Fruit fly (Drosophila melanogaster) whole organism, embryonic: ENCODE results near the gene CG15472.

Source experiments
- Atf6 ChIP-seq: fragments of 200-800 bp; sonication (Bioruptor generic); IDR thresholded peaks from 2 replicates; pipeline ENCODE4 v1.3.6; 2022; ENCODE audit warnings: missing biosample characterization, missing genetic modification characterization
- CG10462 ChIP-seq: fragments of 200-800 bp; sonication (Bioruptor generic); optimal IDR thresholded peaks from 2 replicates; lab custom pipeline; 2016; ENCODE audit warnings: missing biosample characterization, missing genetic modification characterization
- CG12391 ChIP-seq: fragments of 200-800 bp; sonication (Bioruptor generic); optimal IDR thresholded peaks from 3 replicates; lab custom pipeline; 2018; ENCODE audit warnings: missing biosample characterization, mild to moderate bottlenecking, missing genetic modification characterization, moderate library complexity
- CG14441 ChIP-seq: fragments of 200-800 bp; sonication (Bioruptor generic); IDR thresholded peaks from 2 replicates; pipeline ENCODE4 v1.3.6; 2022; ENCODE audit warnings: missing biosample characterization, missing genetic modification characterization
- CG15269 ChIP-seq: fragments of 200-800 bp; sonication (Bioruptor generic); optimal IDR thresholded peaks from 2 replicates; lab custom pipeline; 2018; ENCODE audit warnings: missing biosample characterization, mild to moderate bottlenecking, missing genetic modification characterization, moderate library complexity
- CG15479 ChIP-seq: fragments of 200-800 bp; sonication (Bioruptor generic); optimal IDR thresholded peaks from 3 replicates; lab custom pipeline; 2019; ENCODE audit warnings: missing biosample characterization, mild to moderate bottlenecking, missing genetic modification characterization, moderate library complexity
- CG17359 ChIP-seq: fragments of 200-800 bp; sonication (Bioruptor generic); optimal IDR thresholded peaks from 3 replicates; lab custom pipeline; 2018; ENCODE audit warnings: missing biosample characterization, mild to moderate bottlenecking, missing genetic modification characterization, moderate library complexity
- CG2120 ChIP-seq: fragments of 200-800 bp; sonication (Bioruptor generic); optimal IDR thresholded peaks from 3 replicates; lab custom pipeline; 2016; ENCODE audit warnings: missing biosample characterization, missing genetic modification characterization
- CG2889 ChIP-seq: fragments of 200-800 bp; sonication (Bioruptor generic); IDR thresholded peaks from 3 replicates; pipeline ENCODE4 v1.3.6; 2022; ENCODE audit warnings: missing biosample characterization, missing genetic modification characterization
- CG30403 ChIP-seq: fragments of 200-800 bp; sonication (Bioruptor generic); optimal IDR thresholded peaks from 3 replicates; lab custom pipeline; 2016; ENCODE audit warnings: missing biosample characterization, missing genetic modification characterization
- CG31224 ChIP-seq: fragments of 200-800 bp; sonication (Bioruptor generic); IDR thresholded peaks from 2 replicates; pipeline ENCODE4 v1.3.6; 2022; ENCODE audit warnings: missing biosample characterization, missing genetic modification characterization
- CG4730 ChIP-seq: fragments of 200-800 bp; sonication (Bioruptor generic); IDR thresholded peaks from 2 replicates; pipeline ENCODE4 v1.3.6; 2022; ENCODE audit warnings: missing biosample characterization, missing genetic modification characterization
- CG7372 ChIP-seq: fragments of 200-800 bp; sonication (Bioruptor generic); IDR thresholded peaks from 2 replicates; pipeline ENCODE4 v1.3.6; 2022; ENCODE audit warnings: missing biosample characterization, missing genetic modification characterization
- CG7839 ChIP-seq: fragments of 200-800 bp; sonication (Bioruptor generic); optimal IDR thresholded peaks from 3 replicates; lab custom pipeline; 2018; ENCODE audit warnings: missing biosample characterization, mild to moderate bottlenecking, missing genetic modification characterization, moderate library complexity
- CG8765 ChIP-seq: fragments of 200-800 bp; sonication (Bioruptor generic); IDR thresholded peaks from 2 replicates; pipeline ENCODE4 v1.3.6; 2022; ENCODE audit warnings: missing biosample characterization, missing genetic modification characterization
- CG9727 ChIP-seq: fragments of 200-800 bp; sonication (Bioruptor generic); optimal IDR thresholded peaks from 3 replicates; lab custom pipeline; 2017; ENCODE audit warnings: missing biosample characterization, mild to moderate bottlenecking, missing genetic modification characterization
- D ChIP-seq, 2 experiments: fragments of 200-800 bp in 1 of 2; fragments of >200 bp in 1 of 2; sonication (Bioruptor generic) in 1 of 2; optimal IDR thresholded peaks; 2 replicates in 1 of 2; 3 replicates in 1 of 2; lab custom pipeline; 2017; ENCODE audit warnings: mild to moderate bottlenecking in 1 of 2, missing biosample characterization in 1 of 2, missing genetic modification characterization in 1 of 2, missing genetic modification reagents in 1 of 2
- D19B ChIP-seq: fragments of 200-800 bp; sonication (Bioruptor generic); optimal IDR thresholded peaks from 2 replicates; lab custom pipeline; 2017; ENCODE audit warnings: missing biosample characterization, mild to moderate bottlenecking, missing genetic modification characterization
- Deaf1 ChIP-seq: fragments of 200-800 bp; optimal IDR thresholded peaks from 3 replicates; lab custom pipeline; 2019; ENCODE audit warnings: missing biosample characterization, mild to moderate bottlenecking, missing genetic modification characterization, moderate library complexity
- Ets65A ChIP-seq: fragments of 200-800 bp; sonication (Bioruptor generic); peaks from one replicate; lab custom pipeline; 2016; ENCODE audit warnings: missing biosample characterization, missing genetic modification characterization
- HHEX ChIP-seq: fragments of 200-800 bp; sonication (Bioruptor generic); optimal IDR thresholded peaks from 3 replicates; lab custom pipeline; 2017; ENCODE audit warnings: missing biosample characterization, mild to moderate bottlenecking, missing genetic modification characterization, missing genetic modification reagents
- Hmr ChIP-seq: fragments of 200-800 bp; sonication (Bioruptor generic); optimal IDR thresholded peaks from 3 replicates; lab custom pipeline; 2017; ENCODE audit warnings: mild to moderate bottlenecking, missing biosample characterization, missing genetic modification reagents, missing genetic modification characterization
- Kr ChIP-seq: fragments of 200-800 bp; sonication (Bioruptor generic); optimal IDR thresholded peaks from 2 replicates; lab custom pipeline; 2017; ENCODE audit warnings: missing biosample characterization, mild to moderate bottlenecking, missing genetic modification characterization
- Max ChIP-seq: fragments of 200-800 bp; sonication (Bioruptor generic); optimal IDR thresholded peaks from 2 replicates; lab custom pipeline; 2016; ENCODE audit warnings: missing biosample characterization, mild to moderate bottlenecking, missing genetic modification characterization
- Ptx1 ChIP-seq: fragments of 200-800 bp; sonication (Bioruptor generic); IDR thresholded peaks from 2 replicates; pipeline ENCODE4 v1.3.6; 2022; ENCODE audit warnings: missing biosample characterization, missing genetic modification characterization
- Rfx ChIP-seq: fragments of 200-800 bp; sonication (Bioruptor generic); IDR thresholded peaks from 2 replicates; pipeline ENCODE4 v1.3.6; 2022; ENCODE audit warnings: missing biosample characterization, missing genetic modification characterization
- Sox100B ChIP-seq: fragments of 200-800 bp; sonication (Bioruptor generic); optimal IDR thresholded peaks from 3 replicates; lab custom pipeline; 2018; ENCODE audit warnings: missing biosample characterization, mild to moderate bottlenecking, missing genetic modification characterization
- Sox102F ChIP-seq: fragments of 200-800 bp; sonication (Bioruptor generic); optimal IDR thresholded peaks from 2 replicates; lab custom pipeline; 2018; ENCODE audit warnings: missing biosample characterization, mild to moderate bottlenecking, missing genetic modification characterization, moderate library complexity
- Ssrp ChIP-seq: fragments of 200-800 bp; sonication (Bioruptor generic); optimal IDR thresholded peaks from 2 replicates; lab custom pipeline; 2018; ENCODE audit warnings: missing biosample characterization, mild to moderate bottlenecking, missing genetic modification characterization, moderate library complexity
- Vsx1 ChIP-seq: fragments of 200-800 bp; sonication (Bioruptor generic); optimal IDR thresholded peaks from 2 replicates; lab custom pipeline; 2017; ENCODE audit warnings: missing biosample characterization, mild to moderate bottlenecking, missing genetic modification characterization, missing genetic modification reagents
- bcd ChIP-seq: fragments of 200-800 bp; sonication (Bioruptor generic); optimal IDR thresholded peaks from 2 replicates; lab custom pipeline; 2017; ENCODE audit warnings: missing biosample characterization, mild to moderate bottlenecking, missing genetic modification characterization
- chm ChIP-seq: fragments of 200-800 bp; sonication (Bioruptor generic); IDR thresholded peaks from 2 replicates; pipeline ENCODE4 v1.3.6; 2022; ENCODE audit warnings: missing biosample characterization, missing genetic modification characterization
- emc ChIP-seq: fragments of 200-800 bp; sonication (Bioruptor generic); optimal IDR thresholded peaks from 2 replicates; lab custom pipeline; 2016; ENCODE audit warnings: missing biosample characterization, missing genetic modification characterization
- esg ChIP-seq: fragments of 200-800 bp; sonication (Bioruptor generic); conservative IDR thresholded peaks from 2 replicates; pipeline ENCODE4 v1.3.6; 2022; ENCODE audit warnings: missing biosample characterization, missing genetic modification characterization
- exex ChIP-seq: fragments of 200-800 bp; sonication (Bioruptor generic); optimal IDR thresholded peaks from 4 replicates; lab custom pipeline; 2018; ENCODE audit warnings: missing biosample characterization, mild to moderate bottlenecking, missing genetic modification characterization, moderate library complexity
- eyg ChIP-seq: fragments of 200-800 bp; sonication (Bioruptor generic); optimal IDR thresholded peaks from 3 replicates; lab custom pipeline; 2016; ENCODE audit warnings: missing biosample characterization, missing genetic modification characterization
- fd3F ChIP-seq: fragments of 200-800 bp; sonication (Bioruptor generic); optimal IDR thresholded peaks from 2 replicates; lab custom pipeline; 2018; ENCODE audit warnings: missing biosample characterization, mild to moderate bottlenecking, missing genetic modification characterization, moderate library complexity
- ind ChIP-seq: fragments of 200-800 bp; sonication (Bioruptor generic); optimal IDR thresholded peaks from 3 replicates; lab custom pipeline; 2016; ENCODE audit warnings: missing biosample characterization, missing genetic modification characterization
- mam ChIP-seq: fragments of 200-800 bp; sonication (Bioruptor generic); optimal IDR thresholded peaks from 3 replicates; lab custom pipeline; 2016; ENCODE audit warnings: missing biosample characterization, missing genetic modification characterization
- odd ChIP-seq: fragments of 200-800 bp; sonication (Bioruptor generic); optimal IDR thresholded peaks from 2 replicates; lab custom pipeline; 2017; ENCODE audit warnings: missing biosample characterization, mild to moderate bottlenecking, missing genetic modification characterization
- org-1 ChIP-seq: fragments of 200-800 bp; sonication (Bioruptor generic); optimal IDR thresholded peaks from 2 replicates; lab custom pipeline; 2017; ENCODE audit warnings: missing biosample characterization, missing genetic modification characterization
- pum ChIP-seq: fragments of 200-800 bp; sonication (Bioruptor generic); optimal IDR thresholded peaks from 2 replicates; lab custom pipeline; 2016; ENCODE audit warnings: missing biosample characterization, missing genetic modification characterization
- repo ChIP-seq: fragments of 200-800 bp; sonication (Bioruptor generic); optimal IDR thresholded peaks from 2 replicates; lab custom pipeline; 2016; ENCODE audit warnings: missing biosample characterization, missing genetic modification characterization
- sd ChIP-seq: fragments of 200-800 bp; sonication (Bioruptor generic); optimal IDR thresholded peaks from 3 replicates; lab custom pipeline; 2018; ENCODE audit warnings: missing biosample characterization, mild to moderate bottlenecking, missing genetic modification characterization, moderate library complexity
- so ChIP-seq: fragments of 200-800 bp; sonication (Bioruptor generic); IDR thresholded peaks from 3 replicates; pipeline ENCODE4 v1.3.6; 2022; ENCODE audit warnings: missing biosample characterization, missing genetic modification characterization
- stc ChIP-seq: fragments of 200-800 bp; sonication (Bioruptor generic); IDR thresholded peaks from 2 replicates; pipeline ENCODE4 v1.3.6; 2022; ENCODE audit warnings: missing biosample characterization, missing genetic modification characterization
- tap ChIP-seq: fragments of 200-800 bp; optimal IDR thresholded peaks from 3 replicates; lab custom pipeline; 2019; ENCODE audit warnings: missing biosample characterization, mild to moderate bottlenecking, missing genetic modification characterization, moderate library complexity
- tgo ChIP-seq: fragments of 200-800 bp; sonication (Bioruptor generic); IDR thresholded peaks from 3 replicates; pipeline ENCODE4 v1.3.6; 2022; ENCODE audit warnings: missing biosample characterization, missing genetic modification characterization
- unc-4 ChIP-seq: fragments of 200-800 bp; sonication (Bioruptor generic); IDR thresholded peaks from 2 replicates; pipeline ENCODE4 v1.3.6; 2022; ENCODE audit warnings: missing biosample characterization, missing genetic modification characterization; ENCODE audit not compliant: partially characterized antibody
- vvl ChIP-seq: fragments of 200-800 bp; sonication (Bioruptor generic); IDR thresholded peaks from 2 replicates; pipeline ENCODE4 v1.3.6; 2022; ENCODE audit warnings: missing biosample characterization, missing genetic modification characterization
- wdn ChIP-seq: fragments of 200-800 bp; sonication (Bioruptor generic); IDR thresholded peaks from 2 replicates; pipeline ENCODE4 v1.3.6; 2022; ENCODE audit warnings: missing biosample characterization, missing genetic modification characterization

Gene CG15472

DNA sequence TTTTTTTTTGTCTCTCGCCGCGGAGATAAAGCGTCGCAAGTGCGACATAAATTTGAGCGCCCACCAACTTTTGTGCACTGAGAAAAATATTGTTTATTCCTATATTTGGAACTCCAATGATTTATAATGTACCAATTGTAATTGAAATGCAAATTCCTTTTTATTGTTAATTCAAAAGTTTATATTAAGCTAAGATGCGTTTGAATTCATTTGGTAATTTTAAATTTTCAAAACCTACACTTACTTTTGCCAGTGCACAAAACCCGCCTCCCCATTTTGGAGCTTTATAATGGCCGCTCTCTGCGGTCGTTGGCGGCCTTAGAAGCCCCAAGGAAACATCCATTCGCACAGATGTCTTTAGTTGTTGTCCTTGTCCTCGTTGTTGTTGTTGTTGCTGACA is 7.7 kb downstream of the CG15472 start (continued):
- TF ChIP-seq pum (peak; percentile 5), Deaf1 (tag; lab: Kevin White, UChicago) (peak; percentile 5), CG9727 (GFP tag; lab: Kevin White, UChicago) (peak; percentile 13), Sox100B (GFP tag; lab: Kevin White, UChicago) (peak; percentile 1), vvl (GFP tag; lab: Robert Waterston, UW) (peak; percentile 45; the same call in 1 of the 2 replicates), Hmr (GFP tag; lab: Kevin White, UChicago) (peak; percentile 52), CG30403 (GFP tag; lab: Kevin White, UChicago) (peak; percentile 43), bcd (peak; percentile 12), Ptx1 (GFP tag; lab: Robert Waterston, UW) (peak; percentile 56; the same call in 1 of the 2 replicates), D19B (GFP tag; lab: Kevin White, UChicago) (no peak), Rfx (GFP tag; lab: Robert Waterston, UW) (peak; percentile 48), so (GFP tag; lab: Robert Waterston, UW) (no peak), CG7839 (peak; percentile 32), D (optimal IDR thresholded peaks at IDR 0.05; lab: Kevin White, UChicago) (no peak), D (GFP tag; optimal IDR thresholded peaks at IDR 0.05; lab: Kevin White, UChicago) (no peak), CG15269 (peak; percentile 44), Sox102F (GFP tag; lab: Kevin White, UChicago) (peak; percentile 54), tap (tag; lab: Kevin White, UChicago) (peak; percentile 27), CG4730 (GFP tag; lab: Robert Waterston, UW) (0 out of 2 replicates have a peak, but pooled peaks have one; percentile 11), ind (GFP tag; lab: Kevin White, UChicago) (peak; percentile 13), CG14441 (GFP tag; lab: Robert Waterston, UW) (peak; percentile 8; the same call in 1 of the 2 replicates), odd (GFP tag; lab: Kevin White, UChicago) (no peak), stc (GFP tag; lab: Robert Waterston, UW) (no peak), emc (GFP tag; lab: Kevin White, UChicago) (no peak), CG8765 (GFP tag; lab: Robert Waterston, UW) (no peak), esg (no peak), exex (tag; lab: Kevin White, UChicago) (no peak), org-1 (GFP tag; lab: Kevin White, UChicago) (no peak), wdn (GFP tag; lab: Robert Waterston, UW) (0 out of 2 replicates have a peak, but pooled peaks have one; percentile 4), CG2889 (no peak), fd3F (GFP tag; lab: Kevin White, UChicago) (no peak), CG12391 (peak; percentile 28), chm (GFP tag; lab: Robert Waterston, UW) (no peak), CG31224 (GFP tag; lab: Robert Waterston, UW) (no peak), Ets65A (GFP tag; lab: Kevin White, UChicago) (peak; percentile 77), Atf6 (GFP tag; lab: Robert Waterston, UW) (peak; percentile 28; the same call in 1 of the 2 replicates), unc-4 (GFP tag; lab: Robert Waterston, UW) (no peak), CG2120 (GFP tag; lab: Kevin White, UChicago) (peak; percentile 54), CG10462 (no peak), CG15479 (no peak), mam (GFP tag; lab: Kevin White, UChicago) (no peak), repo (no peak), CG17359 (tag; lab: Kevin White, UChicago) (peak; percentile 39), Kr (GFP tag; lab: Kevin White, UChicago) (no peak), sd (tag; lab: Kevin White, UChicago) (no peak), eyg (GFP tag; lab: Kevin White, UChicago) (no peak), CG7372 (GFP tag; lab: Robert Waterston, UW) (no peak), tgo (peak; percentile 30; the same call in 2 of the 3 replicates), Vsx1 (GFP tag; lab: Kevin White, UChicago) (no peak), HHEX (peak; percentile 27), Ssrp (no peak), Max (no peak)
